Worm (Caenorhabditis elegans) whole organism, L4 larva: ENCODE measurements around the gene sri-31.

Experiments
- D1046.2 ChIP-seq: fragments of 200-800 bp; sonication (Bioruptor generic); IDR thresholded peaks from 2 replicates; pipeline ENCODE4 v1.3.6; 2022; ENCODE audit warnings: missing genetic modification characterization, missing compliant biosample characterization
- F10B5.3 ChIP-seq: sonication (generic microtip); optimal IDR thresholded peaks from 2 replicates; lab custom pipeline; 2016; ENCODE audit warnings: mild to moderate bottlenecking, missing genetic modification characterization, missing compliant biosample characterization
- F44E2.7 ChIP-seq: fragments of 200-800 bp; sonication (Bioruptor generic); IDR thresholded peaks from 2 replicates; pipeline ENCODE4 v2.1.2; 2022; ENCODE audit warnings: missing genetic modification characterization, missing compliant biosample characterization
- T26A8.4 ChIP-seq: fragments of 200-800 bp; sonication (Bioruptor generic); IDR thresholded peaks from 2 replicates; pipeline ENCODE4 v1.3.6; 2022; ENCODE audit warnings: missing genetic modification characterization, missing compliant biosample characterization
- Y75B8A.6 ChIP-seq: fragments of 200-800 bp; sonication (Bioruptor generic); IDR thresholded peaks from 2 replicates; pipeline ENCODE4 v1.3.6; 2022; ENCODE audit warnings: missing genetic modification reagents, missing genetic modification characterization, missing compliant biosample characterization
- ama-1 ChIP-seq: fragments of 150-350 bp; optimal IDR thresholded peaks from 2 replicates; lab custom pipeline; 2014; ENCODE audit warnings: inconsistent platforms, mixed read lengths
- arid-1 ChIP-seq: fragments of 200-800 bp; sonication (Bioruptor generic); conservative IDR thresholded peaks from 2 replicates; pipeline ENCODE4 v1.3.6; 2022; ENCODE audit warnings: missing genetic modification reagents, missing genetic modification characterization, missing compliant biosample characterization
- attf-4 ChIP-seq: sonication (generic microtip); optimal IDR thresholded peaks from 3 replicates; lab custom pipeline; 2017; ENCODE audit warnings: missing biosample characterization, missing genetic modification characterization
- ceh-32 ChIP-seq: sonication (generic microtip); optimal IDR thresholded peaks from 2 replicates; lab custom pipeline; 2016; ENCODE audit warnings: mild to moderate bottlenecking, missing genetic modification characterization, missing compliant biosample characterization; ENCODE audit not compliant: poor library complexity
- ceh-44 ChIP-seq: fragments of 200-800 bp; sonication (Bioruptor generic); IDR thresholded peaks from 2 replicates; pipeline ENCODE4 v1.3.6; 2022; ENCODE audit warnings: missing genetic modification reagents, missing genetic modification characterization, missing compliant biosample characterization
- ceh-62 ChIP-seq: sonication (generic microtip); optimal IDR thresholded peaks from 2 replicates; lab custom pipeline; 2017; ENCODE audit warnings: missing biosample characterization, missing genetic modification characterization
- ceh-82 ChIP-seq: sonication (generic microtip); optimal IDR thresholded peaks from 2 replicates; lab custom pipeline; 2017; ENCODE audit warnings: missing biosample characterization, missing genetic modification characterization
- ces-1 ChIP-seq: fragments of 150-350 bp; sonication (generic microtip); optimal IDR thresholded peaks from 4 replicates; lab custom pipeline; 2014; ENCODE audit warnings: missing biosample characterization, missing genetic modification reagents, missing genetic modification characterization
- ctbp-1 ChIP-seq: fragments of 200-800 bp; sonication (Bioruptor generic); IDR thresholded peaks from 2 replicates; pipeline ENCODE4 v1.3.6; 2022; ENCODE audit warnings: missing genetic modification reagents, missing genetic modification characterization, missing compliant biosample characterization
- daf-12 ChIP-seq: fragments of 150-350 bp; optimal IDR thresholded peaks from 2 replicates; lab custom pipeline; 2014; ENCODE audit warnings: missing biosample characterization, missing genetic modification reagents, missing genetic modification characterization
- daf-19 ChIP-seq: fragments of 200-800 bp; sonication (Bioruptor generic); conservative IDR thresholded peaks from 2 replicates; pipeline ENCODE4 v1.3.6; 2022; ENCODE audit warnings: missing genetic modification characterization, missing compliant biosample characterization
- daf-8 ChIP-seq: fragments of 200-800 bp; sonication (Bioruptor generic); IDR thresholded peaks from 2 replicates; pipeline ENCODE4 v1.3.6; 2022; ENCODE audit warnings: missing genetic modification characterization, missing compliant biosample characterization
- dpl-1 ChIP-seq: fragments of 150-350 bp; optimal IDR thresholded peaks from 2 replicates; lab custom pipeline; 2014; ENCODE audit warnings: missing biosample characterization, missing genetic modification reagents, missing genetic modification characterization
- fos-1 ChIP-seq: fragments of 150-350 bp; optimal IDR thresholded peaks from 2 replicates; lab custom pipeline; 2014; ENCODE audit warnings: missing biosample characterization, missing genetic modification characterization
- gei-8 ChIP-seq: fragments of 200-800 bp; sonication (Bioruptor generic); optimal IDR thresholded peaks from 2 replicates; lab custom pipeline; 2018; ENCODE audit warnings: mild to moderate bottlenecking, missing genetic modification characterization, missing compliant biosample characterization
- hlh-30 ChIP-seq: sonication (generic microtip); optimal IDR thresholded peaks from 2 replicates; lab custom pipeline; 2017; ENCODE audit warnings: antibody characterized with exemption, mild to moderate bottlenecking, missing genetic modification characterization, missing compliant biosample characterization; ENCODE audit not compliant: insufficient read depth
- lim-7 ChIP-seq: fragments of 200-800 bp; sonication (Bioruptor generic); IDR thresholded peaks from 2 replicates; pipeline ENCODE4 v1.3.6; 2022; ENCODE audit warnings: missing genetic modification characterization, missing compliant biosample characterization
- lin-1 ChIP-seq: fragments of 200-800 bp; sonication (Bioruptor generic); IDR thresholded peaks from 2 replicates; pipeline ENCODE4 v1.3.6; 2022; ENCODE audit warnings: missing genetic modification reagents, missing genetic modification characterization, missing compliant biosample characterization
- lin-38 ChIP-seq: fragments of 200-800 bp; sonication (Bioruptor generic); IDR thresholded peaks from 2 replicates; pipeline ENCODE4 v1.3.6; 2022; ENCODE audit warnings: missing genetic modification reagents, missing genetic modification characterization, missing compliant biosample characterization
- lin-39 ChIP-seq: fragments of 150-350 bp; optimal IDR thresholded peaks from 2 replicates; lab custom pipeline; 2014; ENCODE audit warnings: missing biosample characterization, missing genetic modification reagents, missing genetic modification characterization
- lsy-2 ChIP-seq, 2 experiments: fragments of 150-350 bp in 1 of 2; sonication (generic microtip) in 1 of 2; optimal IDR thresholded peaks; 2 replicates each; lab custom pipeline; 2014 to 2017; ENCODE audit warnings: missing biosample characterization in 2 of 2, missing genetic modification characterization in 2 of 2
- madf-9 ChIP-seq: fragments of 200-800 bp; sonication (Bioruptor generic); conservative IDR thresholded peaks from 2 replicates; pipeline ENCODE4 v1.3.6; 2022; ENCODE audit warnings: missing genetic modification reagents, missing genetic modification characterization, missing compliant biosample characterization
- mxl-3 ChIP-seq: fragments of 200-800 bp; sonication (Bioruptor generic); optimal IDR thresholded peaks from 2 replicates; lab custom pipeline; 2018; ENCODE audit warnings: mild to moderate bottlenecking, missing genetic modification characterization, missing compliant biosample characterization
- nhr-11 ChIP-seq: fragments of 150-350 bp; optimal IDR thresholded peaks from 2 replicates; lab custom pipeline; 2014; ENCODE audit warnings: missing biosample characterization, missing genetic modification characterization
- nhr-237 ChIP-seq: sonication (generic microtip); optimal IDR thresholded peaks from 2 replicates; lab custom pipeline; 2017; ENCODE audit warnings: missing biosample characterization, missing genetic modification characterization
- nhr-25 ChIP-seq: sonication (generic microtip); optimal IDR thresholded peaks from 2 replicates; lab custom pipeline; 2017; ENCODE audit warnings: missing genetic modification characterization, mild to moderate bottlenecking, missing compliant biosample characterization, antibody characterized with exemption, moderate library complexity, borderline replicate concordance; ENCODE audit not compliant: insufficient read depth
- nhr-28 ChIP-seq: fragments of 150-350 bp; optimal IDR thresholded peaks from 2 replicates; lab custom pipeline; 2014; ENCODE audit warnings: missing biosample characterization, missing genetic modification characterization
- nhr-6 ChIP-seq: fragments of 150-350 bp; optimal IDR thresholded peaks from 2 replicates; lab custom pipeline; 2014; ENCODE audit warnings: missing biosample characterization, missing genetic modification characterization
- set-16 ChIP-seq: fragments of 200-800 bp; sonication (Bioruptor generic); IDR thresholded peaks from 2 replicates; pipeline ENCODE4 v1.3.6; 2022; ENCODE audit warnings: missing genetic modification reagents, missing genetic modification characterization, missing compliant biosample characterization
- skn-1 ChIP-seq: fragments of 150-350 bp; optimal IDR thresholded peaks from 2 replicates; lab custom pipeline; 2014; ENCODE audit warnings: missing biosample characterization, missing genetic modification characterization
- snpc-1.2 ChIP-seq: fragments of 200-800 bp; sonication (Bioruptor generic); IDR thresholded peaks from 2 replicates; pipeline ENCODE4 v1.3.6; 2022; ENCODE audit warnings: missing genetic modification reagents, missing genetic modification characterization, missing compliant biosample characterization
- tag-97 ChIP-seq: fragments of 200-800 bp; sonication (Bioruptor generic); IDR thresholded peaks from 2 replicates; pipeline ENCODE4 v1.3.6; 2022; ENCODE audit warnings: missing genetic modification characterization, missing compliant biosample characterization
- tra-1 ChIP-seq: fragments of 200-800 bp; sonication (Bioruptor generic); IDR thresholded peaks from 2 replicates; pipeline ENCODE4 v1.3.6; 2022; ENCODE audit warnings: missing genetic modification reagents, missing genetic modification characterization, missing compliant biosample characterization
- unc-62 ChIP-seq, 3 experiments: fragments of 150-350 bp in 1 of 3; sonication (generic microtip); optimal IDR thresholded peaks in 2 of 3; peaks in 1 of 3; 1 replicate in 1 of 3; 2 replicates in 2 of 3; lab custom pipeline; 2014 to 2017; ENCODE audit warnings: missing biosample characterization in 3 of 3, missing genetic modification characterization in 3 of 3, missing genetic modification reagents in 3 of 3, missing genotype in 1 of 3
- zfp-2 ChIP-seq: sonication (generic microtip); optimal IDR thresholded peaks from 2 replicates; lab custom pipeline; 2016; ENCODE audit warnings: mild to moderate bottlenecking, missing genetic modification characterization, missing compliant biosample characterization
- zfp-3 ChIP-seq: fragments of 200-800 bp; sonication (Bioruptor generic); conservative IDR thresholded peaks from 2 replicates; pipeline ENCODE4 v1.3.6; 2022; ENCODE audit warnings: missing genetic modification reagents, missing genetic modification characterization, missing compliant biosample characterization
- ztf-7 ChIP-seq: fragments of 150-350 bp; optimal IDR thresholded peaks from 2 replicates; lab custom pipeline; 2014; ENCODE audit warnings: missing biosample characterization, missing genetic modification characterization

sri-31 gene

DNA sequence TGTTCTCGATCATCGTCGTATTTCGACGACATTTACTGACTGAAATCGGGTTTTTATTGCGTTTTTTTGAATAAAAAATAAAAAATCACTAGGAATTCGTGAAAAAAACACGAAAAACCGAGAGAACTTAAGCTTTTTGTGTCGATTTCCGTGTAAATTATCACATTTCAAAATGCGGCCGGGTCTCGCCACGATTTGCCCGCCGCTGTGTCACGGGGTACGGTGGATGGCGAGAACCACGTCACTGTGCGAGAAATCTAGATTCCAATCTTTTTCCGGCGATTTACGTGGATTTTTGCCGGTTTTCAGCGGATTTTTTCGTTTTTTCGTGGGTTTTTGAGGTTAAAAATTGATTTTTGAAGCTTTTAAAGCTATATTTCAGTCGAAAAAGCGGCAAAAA is 26.1 kb downstream of the sri-31 start, which contains the start of gene Y25C1A.8 (continued):
- TF ChIP-seq D1046.2 (GFP tag; lab: Robert Waterston, UW) (no peak), F10B5.3 (peak; percentile 87), F44E2.7 (GFP tag; lab: Robert Waterston, UW) (peak; percentile 70; the same call in 1 of the 2 replicates), ceh-82 (tag; lab: Kevin White, UChicago) (no peak), fos-1 (tag; lab: Kevin White, UChicago) (no peak), tag-97 (GFP tag; lab: Robert Waterston, UW) (no peak), unc-62 (GFP tag; optimal IDR thresholded peaks at IDR 0.05 in 1 of 2; lab: Kevin White, UChicago) (peak in 1 of 2 experiments; percentile 92), unc-62 (tag; optimal IDR thresholded peaks at IDR 0.05; lab: Kevin White, UChicago) (no peak), ama-1 (lab: Kevin White, UChicago) (no peak), lin-1 (GFP tag; lab: Robert Waterston, UW) (peak; percentile 89), daf-12 (tag; lab: Kevin White, UChicago) (no peak), ces-1 (GFP tag; lab: Kevin White, UChicago) (peak; percentile 28), arid-1 (peak; percentile 83), daf-19 (no peak), daf-8 (GFP tag; lab: Robert Waterston, UW) (no peak), attf-4 (tag; lab: Kevin White, UChicago) (no peak), mxl-3 (GFP tag; lab: Kevin White, UChicago) (peak; percentile 63), nhr-237 (tag; lab: Kevin White, UChicago) (no peak), ceh-32 (tag; lab: Kevin White, UChicago) (peak; percentile 46), nhr-6 (peak; percentile 82), zfp-2 (tag; lab: Kevin White, UChicago) (peak; percentile 47), nhr-28 (tag; lab: Kevin White, UChicago) (peak; percentile 64), ctbp-1 (GFP tag; lab: Robert Waterston, UW) (peak; percentile 85), T26A8.4 (GFP tag; lab: Robert Waterston, UW) (peak; percentile 95), snpc-1.2 (peak; percentile 66), lin-38 (peak; percentile 89), tra-1 (GFP tag; lab: Robert Waterston, UW) (peak; percentile 55; the same call in 1 of the 2 replicates), ceh-44 (0 out of 2 replicates have a peak, but pooled peaks have one; percentile 17), ztf-7 (tag; lab: Kevin White, UChicago) (peak; percentile 83), hlh-30 (tag; lab: Kevin White, UChicago) (peak; percentile 92), ceh-62 (tag; lab: Kevin White, UChicago) (no peak), nhr-25 (tag; lab: Kevin White, UChicago) (peak; percentile 7), skn-1 (tag; lab: Kevin White, UChicago) (no peak), madf-9 (GFP tag; lab: Robert Waterston, UW) (peak; percentile 81)

DNA sequence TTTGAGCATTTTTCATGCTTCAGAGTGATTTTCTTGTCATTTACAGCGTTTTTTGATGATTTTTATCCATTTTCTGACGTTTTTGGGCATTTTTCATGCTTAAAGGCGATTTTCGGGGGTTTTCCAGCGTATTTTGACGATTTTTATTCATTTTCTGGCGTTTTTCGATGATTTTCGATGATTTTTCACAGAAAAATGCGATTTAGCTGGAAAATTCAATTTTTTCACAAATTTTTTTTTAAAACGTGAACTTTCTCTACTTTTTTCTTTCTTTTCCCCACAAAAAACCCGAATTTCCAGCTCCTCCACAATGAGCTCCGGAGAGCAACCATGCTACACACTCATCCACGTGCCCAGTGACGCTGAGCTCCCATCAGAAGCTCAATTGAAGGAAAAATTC is 27.7 kb downstream of the sri-31 start, which contains the start of gene copb-1:
TSS of gene copb-1 (plus strand) at position 301 of the 400 bp plus-strand sequence.
- TF ChIP-seq Y75B8A.6 (0 out of 2 replicates have a peak, but pooled peaks have one; percentile 42), zfp-3 (GFP tag; lab: Robert Waterston, UW) (no peak)

DNA sequence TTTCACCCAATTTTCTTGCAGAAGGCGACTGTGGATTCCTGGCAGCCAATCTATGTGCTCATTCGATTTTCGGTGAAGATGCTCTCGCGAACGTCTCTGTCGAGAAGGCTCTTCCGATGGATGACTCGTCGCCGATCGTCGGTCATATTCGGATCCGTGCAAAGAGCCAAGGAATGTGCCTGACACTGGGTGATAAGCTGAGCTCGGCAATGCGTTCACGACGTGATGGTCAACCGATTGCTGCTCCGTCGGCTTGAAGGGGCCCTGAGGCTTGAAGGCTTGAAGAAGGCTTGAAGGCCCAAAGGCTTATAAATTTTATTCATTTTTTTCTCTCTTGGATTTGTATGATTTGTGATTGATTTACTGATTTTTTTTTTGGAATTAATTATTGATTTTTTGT is 36.3 kb downstream of the sri-31 start:
- TF ChIP-seq daf-19 = no peak
- TF ChIP-seq set-16 (GFP tag; lab: Robert Waterston, UW) = peak; percentile 51

DNA sequence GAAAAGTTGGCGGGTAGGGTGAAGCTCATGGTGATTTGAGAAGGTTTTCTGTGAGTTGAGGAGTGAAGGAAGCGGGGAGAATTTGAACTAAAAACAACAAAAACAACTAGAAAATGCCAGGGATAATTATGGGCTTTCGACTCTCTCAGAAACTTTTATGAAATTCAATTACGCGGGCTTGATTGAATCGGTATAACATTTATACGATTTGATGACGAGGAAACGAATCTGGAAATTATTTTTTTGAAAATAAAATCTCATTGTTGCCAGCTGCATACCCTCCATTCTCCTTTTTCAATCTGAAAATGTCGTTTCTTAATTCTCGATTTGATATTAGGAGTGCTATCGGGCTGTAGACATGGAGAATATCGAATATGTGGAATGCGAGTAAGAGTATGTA is 40.5 kb downstream of the sri-31 start, which contains the start of gene srg-21:
TSS of gene srg-21 (minus strand) at position 101 of the 400 bp plus-strand sequence.
- no peak for TF ChIP-seq dpl-1
- TF ChIP-seq mxl-3 (GFP tag; lab: Kevin White, UChicago) = no peak
- no peak for TF ChIP-seq nhr-11 (tag; lab: Kevin White, UChicago)
- TF ChIP-seq nhr-25 (tag; lab: Kevin White, UChicago) = no peak
- TF ChIP-seq lsy-2 (tag; optimal IDR thresholded peaks at IDR 0.05; lab: Kevin White, UChicago) = no peak
- no peak for TF ChIP-seq lin-39 (tag; lab: Kevin White, UChicago)
- TF ChIP-seq lim-7 (GFP tag; lab: Robert Waterston, UW) = no peak
- TF ChIP-seq gei-8 = no peak
